Fruit fly (Drosophila melanogaster): ENCODE measurements around the gene CG17078.

CG17078 gene

DNA sequence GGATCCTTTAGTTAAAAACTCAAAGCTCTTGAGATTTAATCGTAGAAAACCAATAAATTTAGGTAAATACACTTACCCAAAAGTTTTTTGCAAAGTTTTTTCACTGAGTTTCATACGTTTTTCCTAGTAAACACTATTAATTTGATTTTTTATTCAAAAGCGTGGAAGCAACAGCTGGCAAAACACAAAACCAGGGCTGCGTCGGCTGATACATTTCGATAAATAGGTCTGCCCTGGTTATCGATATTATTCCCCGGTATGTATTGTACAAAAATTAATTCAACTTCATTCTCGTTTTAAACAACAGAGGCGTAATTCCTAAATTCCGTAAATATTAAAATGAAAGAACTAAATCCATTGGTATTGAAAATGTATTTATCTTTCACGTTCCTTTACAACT is 6.5 kb downstream of the CG17078 start, which contains the start of gene Dus1:
Gene Dus1, minus strand, starts transcription at position 192 of the 400 bp plus-strand sequence.
- TF ChIP-seq ovo (GFP tag; optimal IDR thresholded peaks at IDR 0.05) (no peak), Mnt (GFP tag; optimal IDR thresholded peaks at IDR 0.05) (peak; percentile 66), toe (GFP tag; optimal IDR thresholded peaks at IDR 0.05) (no peak), CG5204 (GFP tag; optimal IDR thresholded peaks at IDR 0.05) (no peak), bab1 (GFP tag; optimal IDR thresholded peaks at IDR 0.05) (peak; percentile 59), CG7101 (tag; optimal IDR thresholded peaks at IDR 0.05) (no peak), CG7045 (GFP tag; optimal IDR thresholded peaks at IDR 0.05) (no peak), cic (GFP tag; optimal IDR thresholded peaks at IDR 0.05) (no peak), Clk (GFP tag; optimal IDR thresholded peaks at IDR 0.05) (no peak), CG33017 (tag; optimal IDR thresholded peaks at IDR 0.05) (no peak), CG1620 (GFP tag; optimal IDR thresholded peaks at IDR 0.05) (no peak), Hr96 (GFP tag; optimal IDR thresholded peaks at IDR 0.05) (no peak), Crg-1 (GFP tag; optimal IDR thresholded peaks at IDR 0.05) (no peak), kay (GFP tag; ENCODE audit: borderline replicate concordance) (no peak), pad (GFP tag; optimal IDR thresholded peaks at IDR 0.05) (no peak)

DNA sequence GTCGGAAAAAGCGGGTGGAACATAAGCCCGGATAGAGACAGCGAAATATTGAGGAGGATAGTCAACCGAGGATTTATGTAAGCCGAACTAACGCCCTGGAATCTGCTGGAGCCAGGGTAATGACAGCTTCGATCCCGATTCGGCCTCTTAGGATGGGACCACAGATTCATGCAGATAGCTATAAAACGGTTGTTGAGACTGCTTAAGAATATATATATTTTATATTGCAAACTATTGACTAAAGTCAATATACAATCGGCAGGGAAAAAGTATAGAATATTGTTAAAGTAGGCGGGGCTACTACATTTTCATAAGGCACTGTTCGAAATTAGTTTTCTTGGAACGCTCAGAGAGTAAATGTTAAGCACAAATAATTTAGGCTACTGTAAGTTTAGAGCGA is 9.2 kb downstream of the CG17078 start, which contains the start of gene CG3345:
Gene CG3345, plus strand, starts transcription at position 301 of the 400 bp plus-strand sequence.
- TF ChIP-seq toe (GFP tag; optimal IDR thresholded peaks at IDR 0.05): no peak
- no peak for TF ChIP-seq ovo (GFP tag; optimal IDR thresholded peaks at IDR 0.05)
- TF ChIP-seq CG5204 (GFP tag; optimal IDR thresholded peaks at IDR 0.05): no peak
- no peak for TF ChIP-seq Crg-1 (GFP tag; optimal IDR thresholded peaks at IDR 0.05)
- TF ChIP-seq CG33017 (tag; optimal IDR thresholded peaks at IDR 0.05): no peak
- no peak for TF ChIP-seq pad (GFP tag; optimal IDR thresholded peaks at IDR 0.05)
- TF ChIP-seq CG12768 (GFP tag; optimal IDR thresholded peaks at IDR 0.05): no peak
- TF ChIP-seq bab1 (GFP tag; optimal IDR thresholded peaks at IDR 0.05): no peak
- no peak for TF ChIP-seq CG7045 (GFP tag; optimal IDR thresholded peaks at IDR 0.05)
- no peak for TF ChIP-seq cic (GFP tag; optimal IDR thresholded peaks at IDR 0.05)
- no peak for TF ChIP-seq kay (GFP tag; ENCODE audit: borderline replicate concordance)

DNA sequence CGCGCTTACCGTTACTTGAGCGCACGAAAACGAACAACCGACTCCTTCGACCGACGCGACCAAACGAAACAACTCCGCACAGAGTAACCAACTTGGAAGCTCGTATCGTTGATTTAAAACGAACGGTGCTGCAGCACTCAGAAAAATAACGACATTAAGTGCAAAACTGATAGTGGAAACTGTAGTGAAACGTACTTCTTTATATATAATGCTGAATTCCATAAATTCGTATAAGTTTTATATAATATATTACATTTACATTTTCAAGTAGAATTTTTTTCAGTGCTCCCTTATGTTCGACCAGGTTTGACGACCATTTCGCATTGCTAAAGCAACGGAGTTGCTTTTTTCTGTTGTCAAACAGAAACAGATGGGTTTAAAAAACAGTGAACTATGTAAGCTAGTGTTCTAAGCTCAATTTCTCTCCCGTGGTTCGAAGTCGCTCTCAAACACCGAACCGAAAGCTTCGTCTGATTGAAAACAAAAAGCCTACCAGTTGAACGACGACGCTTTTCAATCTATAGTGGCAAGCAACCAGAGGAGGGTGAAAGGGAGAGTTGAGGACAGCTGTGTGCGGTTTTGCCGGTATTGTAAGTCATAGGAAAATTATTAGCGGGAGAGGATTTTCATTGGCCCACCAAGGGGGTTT is 10.5 kb downstream of the CG17078 start, which contains the start of gene CG17075:
Gene CG17075, minus strand, starts transcription at position 65 of the 649 bp plus-strand sequence.
- TF ChIP-seq CG14711 (tag; optimal IDR thresholded peaks at IDR 0.05): peak; percentile 59
- peak; percentile 61 for TF ChIP-seq CG11617 (GFP tag; optimal IDR thresholded peaks at IDR 0.05)
- TF ChIP-seq CG7045 (GFP tag; optimal IDR thresholded peaks at IDR 0.05): peak; percentile 81
- no peak for TF ChIP-seq kay (GFP tag; ENCODE audit: borderline replicate concordance)
- no peak for TF ChIP-seq Mnt (GFP tag; optimal IDR thresholded peaks at IDR 0.05)
- no peak for TF ChIP-seq pad (GFP tag; optimal IDR thresholded peaks at IDR 0.05)
- no peak for TF ChIP-seq ovo (GFP tag; optimal IDR thresholded peaks at IDR 0.05)
- TF ChIP-seq Crg-1 (GFP tag; optimal IDR thresholded peaks at IDR 0.05): peak; percentile 13
- no peak for TF ChIP-seq cnc (optimal IDR thresholded peaks at IDR 0.05)
- peak; percentile 48 for TF ChIP-seq toe (GFP tag; optimal IDR thresholded peaks at IDR 0.05)
- peak; percentile 20 for TF ChIP-seq tj (GFP tag; optimal IDR thresholded peaks at IDR 0.05)
- TF ChIP-seq bab1 (GFP tag; optimal IDR thresholded peaks at IDR 0.05): no peak
- peak; percentile 81 for TF ChIP-seq CG12768 (GFP tag; optimal IDR thresholded peaks at IDR 0.05)
- TF ChIP-seq CG1620 (GFP tag; optimal IDR thresholded peaks at IDR 0.05): no peak
- peak; percentile 82 for TF ChIP-seq CG33017 (tag; optimal IDR thresholded peaks at IDR 0.05)
- no peak for TF ChIP-seq Hr96 (GFP tag; optimal IDR thresholded peaks at IDR 0.05)
- TF ChIP-seq Clk (GFP tag; optimal IDR thresholded peaks at IDR 0.05): peak; percentile 46
- no peak for TF ChIP-seq CG5204 (GFP tag; optimal IDR thresholded peaks at IDR 0.05)
- TF ChIP-seq CG7101 (tag; optimal IDR thresholded peaks at IDR 0.05): peak; percentile 76
- no peak for TF ChIP-seq cic (GFP tag; optimal IDR thresholded peaks at IDR 0.05)

DNA sequence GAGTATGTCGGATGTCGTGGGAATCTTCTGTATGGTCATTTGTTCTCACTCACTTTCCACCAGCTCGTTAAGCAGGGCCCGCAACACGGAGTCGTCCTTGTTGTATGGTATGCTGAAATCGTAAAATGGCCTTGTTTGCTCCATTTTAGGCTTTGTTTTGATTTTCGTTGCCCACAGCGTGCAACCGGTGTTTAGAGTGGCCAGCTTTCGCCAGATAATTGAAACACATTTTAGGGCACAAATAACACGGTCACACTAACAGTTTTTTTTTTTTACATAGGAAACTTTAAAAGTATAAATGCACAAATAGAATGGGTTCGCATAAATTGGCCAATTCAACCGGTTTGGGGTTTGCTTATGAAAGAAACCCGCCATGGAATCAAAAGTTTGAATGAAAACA is 25.9 kb downstream of the CG17078 start, which contains the start of gene Rpp30:
Gene Rpp30, minus strand, starts transcription at position 200 of the 400 bp plus-strand sequence.
- TF ChIP-seq tj (GFP tag; optimal IDR thresholded peaks at IDR 0.05) (no peak), ovo (GFP tag; optimal IDR thresholded peaks at IDR 0.05) (no peak), Crg-1 (GFP tag; optimal IDR thresholded peaks at IDR 0.05) (no peak), Mnt (GFP tag; optimal IDR thresholded peaks at IDR 0.05) (peak; percentile 82), cnc (optimal IDR thresholded peaks at IDR 0.05) (no peak), CG33017 (tag; optimal IDR thresholded peaks at IDR 0.05) (no peak), CG14711 (tag; optimal IDR thresholded peaks at IDR 0.05) (no peak), CG12768 (GFP tag; optimal IDR thresholded peaks at IDR 0.05) (no peak), CG1620 (GFP tag; optimal IDR thresholded peaks at IDR 0.05) (no peak), CG11617 (GFP tag; optimal IDR thresholded peaks at IDR 0.05) (no peak), Hr96 (GFP tag; optimal IDR thresholded peaks at IDR 0.05) (no peak), CG5204 (GFP tag; optimal IDR thresholded peaks at IDR 0.05) (no peak), cic (GFP tag; optimal IDR thresholded peaks at IDR 0.05) (no peak), bab1 (GFP tag; optimal IDR thresholded peaks at IDR 0.05) (peak; percentile 59), Clk (GFP tag; optimal IDR thresholded peaks at IDR 0.05) (no peak), CG7045 (GFP tag; optimal IDR thresholded peaks at IDR 0.05) (no peak), CG7101 (tag; optimal IDR thresholded peaks at IDR 0.05) (no peak)

DNA sequence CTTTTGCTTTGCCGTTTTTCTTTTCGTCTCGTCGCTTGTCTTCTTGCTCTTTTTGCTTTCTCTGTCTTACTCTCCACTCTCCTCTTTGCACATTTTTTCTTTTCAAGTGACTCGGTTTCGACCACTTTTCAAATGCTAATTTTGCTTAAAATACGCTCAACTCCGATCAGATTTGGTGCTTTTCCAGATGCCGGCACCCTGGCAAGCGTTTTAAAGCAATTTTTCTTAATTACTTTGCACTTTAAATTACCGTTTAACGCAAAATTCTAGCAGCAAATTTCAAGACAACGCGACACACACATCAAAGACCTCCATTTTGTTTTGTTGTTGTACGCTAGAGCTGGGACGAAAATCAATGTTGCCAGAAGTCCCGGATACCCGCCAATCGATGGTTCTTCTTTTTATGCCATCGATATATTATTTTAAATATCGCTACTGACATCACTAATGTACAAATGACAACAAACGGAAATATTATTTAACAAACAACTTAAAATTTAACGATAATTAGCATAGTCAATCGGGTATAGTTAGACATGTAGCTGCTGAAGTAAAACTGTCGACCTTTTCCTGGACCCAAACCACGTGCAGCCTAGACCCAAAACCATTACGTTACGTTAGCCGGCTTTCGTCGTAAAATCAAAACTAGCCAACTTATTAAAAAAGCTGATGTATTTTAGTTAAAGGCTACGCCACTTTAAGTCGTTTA is 27.4 kb downstream of the CG17078 start, which contains the start of gene kis:
Gene kis, minus strand, starts transcription at position 317 of the 709 bp plus-strand sequence.
- TF ChIP-seq CG5204 (GFP tag; optimal IDR thresholded peaks at IDR 0.05) (no peak), CG7101 (tag; optimal IDR thresholded peaks at IDR 0.05) (peak; percentile 25), cnc (optimal IDR thresholded peaks at IDR 0.05) (no peak), CG14711 (tag; optimal IDR thresholded peaks at IDR 0.05) (no peak), ovo (GFP tag; optimal IDR thresholded peaks at IDR 0.05) (no peak), CG12768 (GFP tag; optimal IDR thresholded peaks at IDR 0.05) (peak; percentile 8), CG11617 (GFP tag; optimal IDR thresholded peaks at IDR 0.05) (peak; percentile 46), Clk (GFP tag; optimal IDR thresholded peaks at IDR 0.05) (peak; percentile 9), CG33017 (tag; optimal IDR thresholded peaks at IDR 0.05) (peak; percentile 46), CG7045 (GFP tag; optimal IDR thresholded peaks at IDR 0.05) (peak; percentile 24), Hr96 (GFP tag; optimal IDR thresholded peaks at IDR 0.05) (peak; percentile 56), cic (GFP tag; optimal IDR thresholded peaks at IDR 0.05) (no peak), tj (GFP tag; optimal IDR thresholded peaks at IDR 0.05) (no peak), Crg-1 (GFP tag; optimal IDR thresholded peaks at IDR 0.05) (peak; percentile 34), CG1620 (GFP tag; optimal IDR thresholded peaks at IDR 0.05) (peak; percentile 64), Mnt (GFP tag; optimal IDR thresholded peaks at IDR 0.05) (peak; percentile 75), toe (GFP tag; optimal IDR thresholded peaks at IDR 0.05) (no peak), pad (GFP tag; optimal IDR thresholded peaks at IDR 0.05) (peak; percentile 23), kay (GFP tag; ENCODE audit: borderline replicate concordance) (no peak), bab1 (GFP tag; optimal IDR thresholded peaks at IDR 0.05) (peak; percentile 75)

Data from whole organism, adult.